Worm (Caenorhabditis elegans) whole organism, L1 larva: ENCODE results near the gene sdc-2.

Source experiments
- C04F5.9 ChIP-seq: sonication (generic microtip); optimal IDR thresholded peaks from 2 replicates; lab custom pipeline; 2016; ENCODE audit warnings: missing genetic modification characterization, missing compliant biosample characterization
- C16A3.4 ChIP-seq: fragments of 150-350 bp; optimal IDR thresholded peaks from 2 replicates; lab custom pipeline; 2014; ENCODE audit warnings: missing biosample characterization, missing genetic modification characterization
- C34B4.2 ChIP-seq: sonication (generic microtip); optimal IDR thresholded peaks from 2 replicates; lab custom pipeline; 2017; ENCODE audit warnings: mild to moderate bottlenecking, missing genetic modification characterization, missing compliant biosample characterization
- F16B12.6 ChIP-seq: fragments of 150-350 bp; optimal IDR thresholded peaks from 2 replicates; lab custom pipeline; 2014; ENCODE audit warnings: missing biosample characterization, missing genetic modification characterization
- Y116A8C.19 ChIP-seq: sonication (generic microtip); optimal IDR thresholded peaks from 2 replicates; lab custom pipeline; 2016; ENCODE audit warnings: missing compliant biosample characterization, missing genetic modification characterization, borderline replicate concordance
- alr-1 ChIP-seq: fragments of 200-800 bp; sonication (Bioruptor generic); optimal IDR thresholded peaks from 2 replicates; lab custom pipeline; 2018; ENCODE audit warnings: borderline replicate concordance, mild to moderate bottlenecking, missing genetic modification characterization, missing compliant biosample characterization
- aly-2 ChIP-seq: fragments of 150-350 bp; optimal IDR thresholded peaks from 2 replicates; lab custom pipeline; 2014; ENCODE audit warnings: missing biosample characterization, missing genetic modification characterization
- ceh-63 ChIP-seq: fragments of 200-800 bp; sonication (Bioruptor generic); optimal IDR thresholded peaks from 2 replicates; lab custom pipeline; 2018; ENCODE audit warnings: mild to moderate bottlenecking, missing genetic modification characterization, missing compliant biosample characterization
- ceh-82 ChIP-seq, 3 experiments: fragments of 150-350 bp in 1 of 3; sonication (generic microtip) in 2 of 3; optimal IDR thresholded peaks; 2 replicates each; lab custom pipeline; 2014 to 2017; ENCODE audit warnings: missing biosample characterization in 3 of 3, missing genetic modification characterization in 3 of 3
- ceh-88 ChIP-seq: fragments of 200-800 bp; sonication (Bioruptor generic); IDR thresholded peaks from 2 replicates; pipeline ENCODE4 v1.3.6; 2022; ENCODE audit warnings: missing genetic modification characterization, missing compliant biosample characterization
- ceh-90 ChIP-seq: sonication (generic microtip); optimal IDR thresholded peaks from 2 replicates; lab custom pipeline; 2016; ENCODE audit warnings: missing genetic modification characterization, missing compliant biosample characterization
- dpl-1 ChIP-seq, 3 experiments: fragments of 150-350 bp in 2 of 3; sonication (generic microtip) in 1 of 3; optimal IDR thresholded peaks; 2 replicates each; lab custom pipeline; 2014 to 2017; ENCODE audit warnings: missing biosample characterization in 3 of 3, missing genetic modification characterization in 3 of 3, missing genetic modification reagents in 3 of 3
- dsc-1 ChIP-seq: sonication (generic microtip); optimal IDR thresholded peaks from 2 replicates; lab custom pipeline; 2016; ENCODE audit warnings: mild to moderate bottlenecking, missing genetic modification characterization, missing compliant biosample characterization
- efl-1 ChIP-seq, 4 experiments: fragments of 150-350 bp; optimal IDR thresholded peaks in 3 of 4; peaks in 1 of 4; 1 replicate in 1 of 4; 2 replicates in 3 of 4; lab custom pipeline; 2014; ENCODE audit warnings: missing biosample characterization in 2 of 4, missing genetic modification characterization in 2 of 4, missing genetic modification reagents in 2 of 4
- egl-13 ChIP-seq: sonication (generic microtip); optimal IDR thresholded peaks from 2 replicates; lab custom pipeline; 2016; ENCODE audit warnings: missing genotype, missing genetic modification reagents, missing genetic modification characterization, missing compliant biosample characterization
- elt-2 ChIP-seq: sonication (generic microtip); optimal IDR thresholded peaks from 2 replicates; lab custom pipeline; 2016; ENCODE audit warnings: missing genetic modification characterization, mild to moderate bottlenecking, inconsistent platforms, missing compliant biosample characterization, missing genetic modification reagents
- fkh-10 ChIP-seq: sonication (generic microtip); optimal IDR thresholded peaks from 2 replicates; lab custom pipeline; 2017; ENCODE audit warnings: missing biosample characterization, missing genetic modification reagents, missing genetic modification characterization
- fos-1 ChIP-seq: fragments of 150-350 bp; optimal IDR thresholded peaks from 2 replicates; lab custom pipeline; 2014; ENCODE audit warnings: missing biosample characterization, missing genetic modification characterization
- hlh-4 ChIP-seq: sonication (generic microtip); optimal IDR thresholded peaks from 2 replicates; lab custom pipeline; 2016; ENCODE audit warnings: mild to moderate bottlenecking, missing genetic modification characterization, missing compliant biosample characterization
- hpl-2 ChIP-seq: fragments of 150-350 bp; optimal IDR thresholded peaks from 2 replicates; lab custom pipeline; 2014; ENCODE audit warnings: missing biosample characterization, missing genetic modification reagents, missing genetic modification characterization
- isw-1 ChIP-seq: fragments of 200-800 bp; sonication (Bioruptor generic); IDR thresholded peaks from 2 replicates; pipeline ENCODE4 v1.3.6; 2022; ENCODE audit warnings: missing genetic modification characterization, missing compliant biosample characterization
- lin-13 ChIP-seq: fragments of 150-350 bp; optimal IDR thresholded peaks from 2 replicates; lab custom pipeline; 2014; ENCODE audit warnings: missing biosample characterization, missing genetic modification reagents, missing genetic modification characterization
- lin-14 ChIP-seq: fragments of 200-800 bp; sonication (Bioruptor generic); optimal IDR thresholded peaks from 2 replicates; lab custom pipeline; 2018; ENCODE audit warnings: mild to moderate bottlenecking, missing genetic modification characterization, moderate library complexity, missing compliant biosample characterization
- lin-15B ChIP-seq: fragments of 150-350 bp; sonication (generic microtip); optimal IDR thresholded peaks from 3 replicates; lab custom pipeline; 2014; ENCODE audit warnings: missing biosample characterization, missing genetic modification characterization
- lin-35 ChIP-seq, 2 experiments: fragments of 150-350 bp; optimal IDR thresholded peaks; 2 replicates each; lab custom pipeline; 2014; ENCODE audit warnings: missing biosample characterization in 2 of 2, missing genetic modification characterization in 2 of 2, missing genetic modification reagents in 2 of 2
- lin-39 ChIP-seq: fragments of 150-350 bp; optimal IDR thresholded peaks from 2 replicates; lab custom pipeline; 2014; ENCODE audit warnings: missing biosample characterization, missing genetic modification reagents, missing genetic modification characterization
- lir-3 ChIP-seq: sonication (generic microtip); optimal IDR thresholded peaks from 2 replicates; lab custom pipeline; 2016; ENCODE audit warnings: mild to moderate bottlenecking, missing genetic modification characterization, moderate library complexity, missing compliant biosample characterization; ENCODE audit not compliant: poor library complexity
- mep-1 ChIP-seq: fragments of 150-350 bp; optimal IDR thresholded peaks from 2 replicates; lab custom pipeline; 2014; ENCODE audit warnings: missing biosample characterization, missing genetic modification characterization
- nhr-20 ChIP-seq: sonication (generic microtip); optimal IDR thresholded peaks from 2 replicates; lab custom pipeline; 2016; ENCODE audit warnings: mild to moderate bottlenecking, missing genetic modification characterization, missing compliant biosample characterization
- nhr-28 ChIP-seq: fragments of 150-350 bp; optimal IDR thresholded peaks from 2 replicates; lab custom pipeline; 2014; ENCODE audit warnings: missing biosample characterization, missing genetic modification characterization
- nhr-77 ChIP-seq: fragments of 150-350 bp; optimal IDR thresholded peaks from 2 replicates; lab custom pipeline; 2014; ENCODE audit warnings: missing biosample characterization, missing genetic modification characterization
- nhr-90 ChIP-seq: sonication (generic microtip); optimal IDR thresholded peaks from 2 replicates; lab custom pipeline; 2016; ENCODE audit warnings: mild to moderate bottlenecking, missing genetic modification characterization, missing compliant biosample characterization; ENCODE audit not compliant: poor library complexity
- pag-3 ChIP-seq: sonication (generic microtip); optimal IDR thresholded peaks from 2 replicates; lab custom pipeline; 2017; ENCODE audit warnings: missing genetic modification characterization, mild to moderate bottlenecking, missing compliant biosample characterization, antibody characterized with exemption, borderline replicate concordance; ENCODE audit not compliant: insufficient read depth
- pax-3 ChIP-seq: fragments of 200-800 bp; sonication (Bioruptor generic); optimal IDR thresholded peaks from 2 replicates; lab custom pipeline; 2018; ENCODE audit warnings: mild to moderate bottlenecking, missing genetic modification characterization, moderate library complexity, missing compliant biosample characterization
- pqm-1 ChIP-seq: sonication (generic microtip); optimal IDR thresholded peaks from 3 replicates; lab custom pipeline; 2017; ENCODE audit warnings: missing biosample characterization, missing genetic modification characterization
- rnt-1 ChIP-seq: sonication (generic microtip); optimal IDR thresholded peaks from 2 replicates; lab custom pipeline; 2016; ENCODE audit warnings: mild to moderate bottlenecking, missing genetic modification characterization, moderate library complexity, missing compliant biosample characterization
- snpc-4 ChIP-seq: fragments of 150-350 bp; optimal IDR thresholded peaks from 2 replicates; lab custom pipeline; 2014; ENCODE audit warnings: missing biosample characterization, missing genetic modification characterization
- snu-23 ChIP-seq: sonication (generic microtip); optimal IDR thresholded peaks from 2 replicates; lab custom pipeline; 2016; ENCODE audit warnings: missing genetic modification characterization, missing compliant biosample characterization
- sup-37 ChIP-seq: fragments of 200-800 bp; sonication (Bioruptor generic); optimal IDR thresholded peaks from 2 replicates; lab custom pipeline; 2018; ENCODE audit warnings: mild to moderate bottlenecking, missing genetic modification characterization, missing compliant biosample characterization
- tbx-2 ChIP-seq: sonication (generic microtip); optimal IDR thresholded peaks from 2 replicates; lab custom pipeline; 2016; ENCODE audit warnings: missing genetic modification characterization, missing compliant biosample characterization
- unc-130 ChIP-seq: fragments of 150-350 bp; optimal IDR thresholded peaks from 2 replicates; lab custom pipeline; 2017; ENCODE audit warnings: missing biosample characterization, missing genetic modification characterization, inconsistent platforms
- unc-30 ChIP-seq: sonication (generic microtip); optimal IDR thresholded peaks from 2 replicates; lab custom pipeline; 2017; ENCODE audit warnings: missing biosample characterization, missing genetic modification characterization
- unc-62 ChIP-seq: fragments of 150-350 bp; optimal IDR thresholded peaks from 2 replicates; lab custom pipeline; 2014; ENCODE audit warnings: missing biosample characterization, missing genetic modification reagents, missing genetic modification characterization
- unc-86 ChIP-seq: sonication (generic microtip); optimal IDR thresholded peaks from 2 replicates; lab custom pipeline; 2016; ENCODE audit warnings: missing genetic modification characterization, missing compliant biosample characterization
- unc-98 ChIP-seq: fragments of 200-800 bp; sonication (Bioruptor generic); IDR thresholded peaks from 2 replicates; pipeline ENCODE4 v1.3.6; 2022; ENCODE audit warnings: missing genetic modification characterization, missing compliant biosample characterization
- xbp-1 ChIP-seq: sonication (generic microtip); optimal IDR thresholded peaks from 2 replicates; lab custom pipeline; 2016; ENCODE audit warnings: missing genetic modification characterization, missing compliant biosample characterization

The sdc-2 gene

ce11 chrX:11482637-11483036 lies 39.9 kb upstream of the sdc-2 start (continued):
- TF ChIP-seq tbx-2 (tag; lab: Kevin White, UChicago) (peak; percentile 60), egl-13 (no peak), mep-1 (no peak), elt-2 (tag; lab: Kevin White, UChicago) (peak; percentile 72), ceh-63 (GFP tag; lab: Kevin White, UChicago) (no peak), unc-98 (no peak), C04F5.9 (tag; lab: Kevin White, UChicago) (no peak), lir-3 (tag; lab: Kevin White, UChicago) (no peak), alr-1 (tag; lab: Kevin White, UChicago) (no peak), snpc-4 (tag; lab: Kevin White, UChicago) (no peak), aly-2 (no peak), isw-1 (GFP tag; lab: Robert Waterston, UW) (no peak), lin-35 (GFP tag; optimal IDR thresholded peaks at IDR 0.05; lab: Kevin White, UChicago) (peak in 1 of 2 experiments; percentile 16), hpl-2 (no peak), pqm-1 (tag; lab: Kevin White, UChicago) (peak; percentile 42), unc-130 (tag; lab: Kevin White, UChicago) (no peak), pag-3 (tag; lab: Kevin White, UChicago) (no peak), hlh-4 (tag; lab: Kevin White, UChicago) (no peak), fkh-10 (no peak), dsc-1 (tag; lab: Kevin White, UChicago) (no peak), nhr-77 (tag; lab: Kevin White, UChicago) (peak; percentile 78), lin-15B (tag; lab: Kevin White, UChicago) (no peak), Y116A8C.19 (no peak), efl-1 (optimal IDR thresholded peaks at IDR 0.05; lab: Kevin White, UChicago) (no peak), efl-1 (GFP tag; optimal IDR thresholded peaks at IDR 0.05 in 1 of 2; lab: Kevin White, UChicago) (peak in 1 of 2 experiments; percentile 88), nhr-90 (no peak), pax-3 (tag; lab: Kevin White, UChicago) (no peak), lin-14 (GFP tag; lab: Kevin White, UChicago) (peak; percentile 96), ceh-88 (GFP tag; lab: Robert Waterston, UW) (no peak), fos-1 (tag; lab: Kevin White, UChicago) (no peak), nhr-28 (tag; lab: Kevin White, UChicago) (no peak), lin-39 (tag; lab: Kevin White, UChicago) (no peak), lin-13 (GFP tag; lab: Kevin White, UChicago) (no peak), nhr-20 (tag; lab: Kevin White, UChicago) (peak; percentile 21), dpl-1 (GFP tag; optimal IDR thresholded peaks at IDR 0.05; lab: Kevin White, UChicago) (no peak), C34B4.2 (tag; lab: Kevin White, UChicago) (no peak), snu-23 (no peak), ceh-82 (tag; optimal IDR thresholded peaks at IDR 0.05; lab: Kevin White, UChicago) (peak in 1 of 3 experiments; percentile 15), F16B12.6 (tag; lab: Kevin White, UChicago) (no peak), unc-62 (GFP tag; lab: Kevin White, UChicago) (no peak), ceh-90 (tag; lab: Kevin White, UChicago) (no peak), xbp-1 (tag; lab: Kevin White, UChicago) (no peak), unc-30 (tag; lab: Kevin White, UChicago) (no peak), C16A3.4 (no peak), sup-37 (no peak), unc-86 (tag; lab: Kevin White, UChicago) (no peak), rnt-1 (tag; lab: Kevin White, UChicago) (no peak)
